Worm (Caenorhabditis elegans) whole organism, L3 larva: ENCODE measurements around the gene F21C10.18.

Experiments
- R02D3.7 ChIP-seq: fragments of 150-350 bp; optimal IDR thresholded peaks from 2 replicates; lab custom pipeline; 2014; ENCODE audit warnings: missing biosample characterization, missing genetic modification characterization
- ZK546.5 ChIP-seq: sonication (generic microtip); optimal IDR thresholded peaks from 2 replicates; lab custom pipeline; 2017; ENCODE audit warnings: missing biosample characterization, missing genetic modification characterization
- aly-2 ChIP-seq: fragments of 150-350 bp; optimal IDR thresholded peaks from 2 replicates; lab custom pipeline; 2014; ENCODE audit warnings: missing biosample characterization, missing genetic modification characterization
- ama-1 ChIP-seq: fragments of 150-350 bp; optimal IDR thresholded peaks from 2 replicates; lab custom pipeline; 2018
- ceh-16 ChIP-seq: sonication (generic microtip); optimal IDR thresholded peaks from 2 replicates; lab custom pipeline; 2017; ENCODE audit warnings: missing biosample characterization, missing genetic modification characterization
- ceh-28 ChIP-seq: fragments of 150-350 bp; optimal IDR thresholded peaks from 2 replicates; lab custom pipeline; 2014; ENCODE audit warnings: missing biosample characterization, missing genetic modification reagents, missing genetic modification characterization
- daf-12 ChIP-seq: fragments of 150-350 bp; optimal IDR thresholded peaks from 2 replicates; lab custom pipeline; 2014; ENCODE audit warnings: missing biosample characterization, missing genetic modification reagents, missing genetic modification characterization
- egl-27 ChIP-seq: sonication (generic microtip); optimal IDR thresholded peaks from 4 replicates; lab custom pipeline; 2017; ENCODE audit warnings: missing biosample characterization, missing genetic modification reagents, missing genetic modification characterization
- elt-1 ChIP-seq: fragments of 150-350 bp; optimal IDR thresholded peaks from 2 replicates; lab custom pipeline; 2014; ENCODE audit warnings: missing biosample characterization, missing genetic modification characterization
- elt-2 ChIP-seq: sonication (generic microtip); optimal IDR thresholded peaks from 2 replicates; lab custom pipeline; 2016; ENCODE audit warnings: missing genetic modification reagents, mild to moderate bottlenecking, missing genetic modification characterization, missing compliant biosample characterization
- elt-3 ChIP-seq, 3 experiments: fragments of 150-350 bp in 1 of 3; sonication (generic microtip) in 2 of 3; optimal IDR thresholded peaks; 2 replicates in 2 of 3; 4 replicates in 1 of 3; lab custom pipeline; 2014 to 2017; ENCODE audit warnings: missing biosample characterization in 3 of 3, missing genetic modification characterization in 3 of 3
- eor-1 ChIP-seq, 2 experiments: fragments of 150-350 bp; optimal IDR thresholded peaks; 2 replicates each; lab custom pipeline; 2014 to 2018; ENCODE audit warnings: missing biosample characterization in 2 of 2, missing genetic modification characterization in 2 of 2
- fkh-2 ChIP-seq: fragments of 150-350 bp; optimal IDR thresholded peaks from 2 replicates; lab custom pipeline; 2014; ENCODE audit warnings: missing biosample characterization, missing genetic modification reagents, missing genetic modification characterization
- fos-1 ChIP-seq: fragments of 150-350 bp; optimal IDR thresholded peaks from 2 replicates; lab custom pipeline; 2014; ENCODE audit warnings: missing biosample characterization, missing genetic modification characterization
- hmg-11 ChIP-seq: sonication (generic microtip); optimal IDR thresholded peaks from 2 replicates; lab custom pipeline; 2016; ENCODE audit warnings: missing genetic modification characterization, missing compliant biosample characterization
- jun-1 ChIP-seq: fragments of 150-350 bp; optimal IDR thresholded peaks from 2 replicates; lab custom pipeline; 2014; ENCODE audit warnings: missing biosample characterization, missing genetic modification reagents, missing genetic modification characterization
- lin-15B ChIP-seq: fragments of 150-350 bp; optimal IDR thresholded peaks from 2 replicates; lab custom pipeline; 2014; ENCODE audit warnings: missing biosample characterization, missing genetic modification characterization
- lsy-12 ChIP-seq: sonication (generic microtip); optimal IDR thresholded peaks from 2 replicates; lab custom pipeline; 2016; ENCODE audit warnings: mild to moderate bottlenecking, missing genetic modification characterization, missing compliant biosample characterization
- mdl-1 ChIP-seq: fragments of 150-350 bp; optimal IDR thresholded peaks from 2 replicates; lab custom pipeline; 2014; ENCODE audit warnings: missing biosample characterization, missing genetic modification characterization
- mml-1 ChIP-seq: fragments of 150-350 bp; sonication (generic microtip); optimal IDR thresholded peaks from 3 replicates; lab custom pipeline; 2014; ENCODE audit warnings: missing biosample characterization, missing genetic modification characterization
- nfya-1 ChIP-seq: sonication (generic microtip); optimal IDR thresholded peaks from 2 replicates; lab custom pipeline; 2017; ENCODE audit warnings: missing genetic modification characterization, mild to moderate bottlenecking, missing compliant biosample characterization, antibody characterized with exemption, moderate library complexity; ENCODE audit not compliant: insufficient read depth
- nhr-23 ChIP-seq: fragments of 150-350 bp; optimal IDR thresholded peaks from 2 replicates; lab custom pipeline; 2014; ENCODE audit warnings: missing biosample characterization, missing genetic modification reagents, missing genetic modification characterization
- nhr-237 ChIP-seq: fragments of 150-350 bp; optimal IDR thresholded peaks from 2 replicates; lab custom pipeline; 2014; ENCODE audit warnings: missing biosample characterization, missing genetic modification characterization
- nhr-25 ChIP-seq: sonication (generic microtip); optimal IDR thresholded peaks from 2 replicates; lab custom pipeline; 2017; ENCODE audit warnings: missing biosample characterization, missing genetic modification characterization
- nhr-28 ChIP-seq: fragments of 150-350 bp; optimal IDR thresholded peaks from 2 replicates; lab custom pipeline; 2014; ENCODE audit warnings: missing biosample characterization, missing genetic modification characterization
- nhr-43 ChIP-seq: sonication (generic microtip); optimal IDR thresholded peaks from 2 replicates; lab custom pipeline; 2016; ENCODE audit warnings: mild to moderate bottlenecking, missing genetic modification characterization, missing compliant biosample characterization; ENCODE audit not compliant: poor library complexity, severe bottlenecking
- nhr-67 ChIP-seq: fragments of 150-350 bp; optimal IDR thresholded peaks from 2 replicates; lab custom pipeline; 2014; ENCODE audit warnings: missing biosample characterization, missing genetic modification characterization
- nhr-76 ChIP-seq: fragments of 150-350 bp; sonication (generic microtip); optimal IDR thresholded peaks from 5 replicates; lab custom pipeline; 2014; ENCODE audit warnings: missing biosample characterization, missing genetic modification characterization
- nhr-77 ChIP-seq: fragments of 150-350 bp; optimal IDR thresholded peaks from 2 replicates; lab custom pipeline; 2014; ENCODE audit warnings: missing biosample characterization, missing genetic modification characterization
- pqm-1 ChIP-seq: fragments of 150-350 bp; optimal IDR thresholded peaks from 2 replicates; lab custom pipeline; 2017; ENCODE audit warnings: missing biosample characterization, missing genetic modification characterization, inconsistent platforms
- skn-1 ChIP-seq: fragments of 150-350 bp; optimal IDR thresholded peaks from 2 replicates; lab custom pipeline; 2014; ENCODE audit warnings: missing biosample characterization, missing genetic modification characterization
- snpc-4 ChIP-seq: fragments of 150-350 bp; optimal IDR thresholded peaks from 2 replicates; lab custom pipeline; 2014; ENCODE audit warnings: missing biosample characterization, missing genetic modification characterization
- tbx-2 ChIP-seq: sonication (generic microtip); optimal IDR thresholded peaks from 2 replicates; lab custom pipeline; 2016; ENCODE audit warnings: mild to moderate bottlenecking, missing genetic modification characterization, missing compliant biosample characterization
- unc-62 ChIP-seq: fragments of 150-350 bp; sonication (generic microtip); optimal IDR thresholded peaks from 4 replicates; lab custom pipeline; 2014; ENCODE audit warnings: missing biosample characterization, missing genetic modification reagents, missing genetic modification characterization
- zag-1 ChIP-seq: fragments of 150-350 bp; optimal IDR thresholded peaks from 2 replicates; lab custom pipeline; 2014; ENCODE audit warnings: missing biosample characterization, missing genetic modification characterization
- ztf-11 ChIP-seq: fragments of 150-350 bp; optimal IDR thresholded peaks from 2 replicates; lab custom pipeline; 2014; ENCODE audit warnings: missing biosample characterization, missing genetic modification characterization
- ztf-4 ChIP-seq: fragments of 150-350 bp; optimal IDR thresholded peaks from 2 replicates; lab custom pipeline; 2014; ENCODE audit warnings: missing biosample characterization, missing genetic modification characterization

F21C10.18 gene

ce11 chrV:9146196-9146595 is 37.9 kb downstream of the F21C10.18 start:
- TF ChIP-seq nhr-25 (tag; lab: Kevin White, UChicago) (no peak), aly-2 (no peak), elt-2 (peak; percentile 68), pqm-1 (peak; percentile 13), tbx-2 (no peak), snpc-4 (tag; lab: Kevin White, UChicago) (no peak), nfya-1 (no peak), nhr-77 (tag; lab: Kevin White, UChicago) (no peak)
- TF ChIP-seq, all 47 proteins: peak for 2

ce11 chrV:9146849-9147557 is 38.7 kb downstream of the F21C10.18 start, which contains the start of gene spl-2:
TSS of gene spl-2 (minus strand) at chrV:9146899.
- TF ChIP-seq fkh-2 (tag; lab: Kevin White, UChicago) (no peak), nhr-43 (tag; lab: Kevin White, UChicago) (peak; percentile 76), eor-1 (tag; optimal IDR thresholded peaks at IDR 0.05; lab: Kevin White, UChicago) (no peak), nhr-76 (tag; lab: Kevin White, UChicago) (no peak), R02D3.7 (no peak), elt-1 (tag; lab: Kevin White, UChicago) (peak; percentile 51), tbx-2 (no peak), fos-1 (tag; lab: Kevin White, UChicago) (no peak), ztf-4 (tag; lab: Kevin White, UChicago) (no peak), lin-15B (tag; lab: Kevin White, UChicago) (no peak), ZK546.5 (tag; lab: Kevin White, UChicago) (no peak), elt-2 (peak; percentile 34), nhr-77 (tag; lab: Kevin White, UChicago) (no peak), nhr-23 (tag; lab: Kevin White, UChicago) (peak; percentile 47), nhr-28 (tag; lab: Kevin White, UChicago) (no peak), ztf-11 (tag; lab: Kevin White, UChicago) (no peak), jun-1 (tag; lab: Kevin White, UChicago) (no peak), nhr-25 (tag; lab: Kevin White, UChicago) (peak; percentile 67), nfya-1 (peak; percentile 6), egl-27 (tag; lab: Kevin White, UChicago) (no peak), ceh-16 (no peak), daf-12 (tag; lab: Kevin White, UChicago) (no peak), zag-1 (tag; lab: Kevin White, UChicago) (no peak), ama-1 (lab: Kevin White, UChicago) (no peak), mdl-1 (tag; lab: Kevin White, UChicago) (no peak), pqm-1 (no peak), aly-2 (no peak), lsy-12 (tag; lab: Kevin White, UChicago) (no peak), hmg-11 (tag; lab: Kevin White, UChicago) (no peak), elt-3 (tag; optimal IDR thresholded peaks at IDR 0.05; lab: Kevin White, UChicago) (no peak), mml-1 (tag; lab: Kevin White, UChicago) (no peak)

- TF ChIP-seq nfya-1 (no peak), nhr-67 (tag; lab: Kevin White, UChicago) (no peak), ztf-11 (tag; lab: Kevin White, UChicago) (no peak), jun-1 (tag; lab: Kevin White, UChicago) (no peak), elt-3 (tag; optimal IDR thresholded peaks at IDR 0.05; lab: Kevin White, UChicago) (no peak), nhr-23 (tag; lab: Kevin White, UChicago) (no peak), nhr-25 (tag; lab: Kevin White, UChicago) (no peak), ceh-28 (no peak), R02D3.7 (no peak), lin-15B (tag; lab: Kevin White, UChicago) (no peak), elt-2 (no peak), ama-1 (lab: Kevin White, UChicago) (no peak), zag-1 (tag; lab: Kevin White, UChicago) (no peak), unc-62 (GFP tag; lab: Kevin White, UChicago) (no peak), pqm-1 (no peak), nhr-43 (tag; lab: Kevin White, UChicago) (no peak), skn-1 (tag; lab: Kevin White, UChicago) (no peak), mdl-1 (tag; lab: Kevin White, UChicago) (no peak), nhr-237 (no peak)
Observed at ce11 chrV:9148151-9148550, 39.8 kb downstream of the F21C10.18 start.
